Worm (Caenorhabditis elegans): ENCODE results near the gene C14A6.6.

The C14A6.6 gene

ce11 chrV:18143445-18143844, 23.6 kb downstream of the C14A6.6 start, which contains the start of gene Y37H2A.14:
Gene Y37H2A.14 (plus strand): TSS chrV:18143745.
- no peak for TF ChIP-seq nhr-237 (tag; optimal IDR thresholded peaks at IDR 0.05)
- TF ChIP-seq ama-1 (optimal IDR thresholded peaks at IDR 0.05), result no peak
- no peak for TF ChIP-seq unc-39 (tag; optimal IDR thresholded peaks at IDR 0.05)

- no peak for TF ChIP-seq lin-39 (tag; optimal IDR thresholded peaks at IDR 0.05)
- TF ChIP-seq pha-4 (tag; optimal IDR thresholded peaks at IDR 0.05), result no peak
- TF ChIP-seq nhr-237 (tag; optimal IDR thresholded peaks at IDR 0.05), result no peak
- TF ChIP-seq mml-1 (tag; optimal IDR thresholded peaks at IDR 0.05), result no peak
- no peak for TF ChIP-seq hmg-11 (tag; optimal IDR thresholded peaks at IDR 0.05)
- no peak for TF ChIP-seq fkh-2 (tag; optimal IDR thresholded peaks at IDR 0.05)
- TF ChIP-seq nfya-1 (tag; optimal IDR thresholded peaks at IDR 0.05; ENCODE audit: insufficient read depth), result no peak
- TF ChIP-seq pqm-1 (tag; optimal IDR thresholded peaks at IDR 0.05), result no peak
- TF ChIP-seq mdl-1 (tag; optimal IDR thresholded peaks at IDR 0.05), result no peak
- TF ChIP-seq eor-1 (tag; optimal IDR thresholded peaks at IDR 0.05), result no peak
- no peak for TF ChIP-seq lin-15B (tag; optimal IDR thresholded peaks at IDR 0.05)
- TF ChIP-seq ztf-11 (tag; optimal IDR thresholded peaks at IDR 0.05), result no peak
- TF ChIP-seq nhr-23 (tag; optimal IDR thresholded peaks at IDR 0.05), result no peak
- TF ChIP-seq fos-1 (tag; optimal IDR thresholded peaks at IDR 0.05), result no peak
These were observed 24.5 kb downstream of the C14A6.6 start, which contains the start of gene Y37H2A.13 for ce11 chrV:18142549-18142948. Gene Y37H2A.13 (plus strand): TSS chrV:18142849.

ce11 chrV:18141161-18141560, 25.9 kb downstream of the C14A6.6 start, which contains the start of gene Y37H2A.11:
Gene Y37H2A.11 (plus strand): TSS chrV:18141461.
- TF ChIP-seq nhr-28 (tag; optimal IDR thresholded peaks at IDR 0.05) (no peak), fkh-2 (tag; optimal IDR thresholded peaks at IDR 0.05) (no peak), tbx-2 (tag; optimal IDR thresholded peaks at IDR 0.05) (no peak), aly-2 (tag; optimal IDR thresholded peaks at IDR 0.05) (no peak), nhr-76 (tag; optimal IDR thresholded peaks at IDR 0.05) (no peak)

- TF ChIP-seq nhr-25 (tag; optimal IDR thresholded peaks at IDR 0.05) (no peak), unc-62 (GFP tag; optimal IDR thresholded peaks at IDR 0.05) (no peak), snpc-4 (tag; optimal IDR thresholded peaks at IDR 0.05) (no peak), hmg-11 (tag; optimal IDR thresholded peaks at IDR 0.05) (no peak), elt-2 (tag; optimal IDR thresholded peaks at IDR 0.05) (no peak), aly-2 (tag; optimal IDR thresholded peaks at IDR 0.05) (no peak), daf-12 (tag; optimal IDR thresholded peaks at IDR 0.05) (no peak), pha-4 (tag; optimal IDR thresholded peaks at IDR 0.05) (no peak), pqm-1 (tag; optimal IDR thresholded peaks at IDR 0.05) (no peak), nhr-12 (tag; optimal IDR thresholded peaks at IDR 0.05) (no peak), ceh-28 (tag; optimal IDR thresholded peaks at IDR 0.05) (no peak), egl-27 (tag; optimal IDR thresholded peaks at IDR 0.05) (no peak), R02D3.7 (tag; optimal IDR thresholded peaks at IDR 0.05) (no peak)
These were observed 28.4 kb downstream of the C14A6.6 start, which contains the start of gene Y37H2A.10 for ce11 chrV:18138695-18139094. Gene Y37H2A.10 (plus strand): TSS chrV:18138995.

ce11 chrV:18137679-18138078, 29.4 kb downstream of the C14A6.6 start:
- TF ChIP-seq ceh-16 (tag; optimal IDR thresholded peaks at IDR 0.05) (no peak), fos-1 (tag; optimal IDR thresholded peaks at IDR 0.05) (no peak), nhr-23 (tag; optimal IDR thresholded peaks at IDR 0.05) (no peak)

ce11 chrV:18134378-18134777, 32.7 kb downstream of the C14A6.6 start, which contains the start of gene Y37H2A.7:
Gene Y37H2A.7 (minus strand): TSS chrV:18134478.
- TF ChIP-seq nhr-28 (tag; optimal IDR thresholded peaks at IDR 0.05) (no peak), nfya-1 (tag; optimal IDR thresholded peaks at IDR 0.05; ENCODE audit: insufficient read depth) (no peak), sea-2 (GFP tag; optimal IDR thresholded peaks at IDR 0.05) (no peak), nhr-25 (tag; optimal IDR thresholded peaks at IDR 0.05) (no peak), jun-1 (tag; optimal IDR thresholded peaks at IDR 0.05) (no peak), ama-1 (optimal IDR thresholded peaks at IDR 0.05) (no peak), fkh-2 (tag; optimal IDR thresholded peaks at IDR 0.05) (no peak), ceh-9 (tag; optimal IDR thresholded peaks at IDR 0.05) (no peak), daf-12 (tag; optimal IDR thresholded peaks at IDR 0.05) (no peak), ceh-28 (tag; optimal IDR thresholded peaks at IDR 0.05) (no peak), elt-1 (tag; optimal IDR thresholded peaks at IDR 0.05) (no peak), nhr-23 (tag; optimal IDR thresholded peaks at IDR 0.05) (no peak), mml-1 (tag; optimal IDR thresholded peaks at IDR 0.05) (no peak)

Data from whole organism, L3 larva.